Worm (Caenorhabditis elegans): Measurements from ENCODE around the gene F56D6.9.

Gene F56D6.9

ce11 chrIV:3866018-3866417 is 26.1 kb upstream of the F56D6.9 start:
- TF ChIP-seq him-1 (tag; optimal IDR thresholded peaks at IDR 0.05) (no peak), W03F9.2 (tag; optimal IDR thresholded peaks at IDR 0.05) (no peak), dao-5 (tag; optimal IDR thresholded peaks at IDR 0.05) (no peak)

- TF ChIP-seq W03F9.2 (tag; optimal IDR thresholded peaks at IDR 0.05) (no peak), dao-5 (tag; optimal IDR thresholded peaks at IDR 0.05) (no peak), him-1 (tag; optimal IDR thresholded peaks at IDR 0.05) (no peak)
Measured at ce11 chrIV:3867252-3867651, 24.9 kb upstream of the F56D6.9 start, which contains the start of gene F37C4.4. Gene F37C4.4, plus strand, starts transcription at chrIV:3867309.

- no peak for TF ChIP-seq him-1 (tag; optimal IDR thresholded peaks at IDR 0.05)
Measured at ce11 chrIV:3869875-3870274, 22.3 kb upstream of the F56D6.9 start.

ce11 chrIV:3873195-3873594 is 18.9 kb upstream of the F56D6.9 start:
- TF ChIP-seq him-1 (tag; optimal IDR thresholded peaks at IDR 0.05) (no peak), dao-5 (tag; optimal IDR thresholded peaks at IDR 0.05) (no peak), W03F9.2 (tag; optimal IDR thresholded peaks at IDR 0.05) (no peak)

- TF ChIP-seq dao-5 (tag; optimal IDR thresholded peaks at IDR 0.05) = no peak
- TF ChIP-seq him-1 (tag; optimal IDR thresholded peaks at IDR 0.05) = no peak
- no peak for TF ChIP-seq W03F9.2 (tag; optimal IDR thresholded peaks at IDR 0.05)
Measured at ce11 chrIV:3873706-3874105, 18.4 kb upstream of the F56D6.9 start, which contains the start of gene F37C4.5. Gene F37C4.5, minus strand, starts transcription at chrIV:3873806.

ce11 chrIV:3874417-3874816 is 17.7 kb upstream of the F56D6.9 start:
- TF ChIP-seq him-1 (tag; optimal IDR thresholded peaks at IDR 0.05) (no peak), W03F9.2 (tag; optimal IDR thresholded peaks at IDR 0.05) (no peak), dao-5 (tag; optimal IDR thresholded peaks at IDR 0.05) (no peak)

ce11 chrIV:3875260-3875659 is 16.9 kb upstream of the F56D6.9 start:
- no peak for TF ChIP-seq W03F9.2 (tag; optimal IDR thresholded peaks at IDR 0.05)
- no peak for TF ChIP-seq him-1 (tag; optimal IDR thresholded peaks at IDR 0.05)
- no peak for TF ChIP-seq dao-5 (tag; optimal IDR thresholded peaks at IDR 0.05)

- TF ChIP-seq him-1 (tag; optimal IDR thresholded peaks at IDR 0.05) = no peak
- no peak for TF ChIP-seq dao-5 (tag; optimal IDR thresholded peaks at IDR 0.05)
- no peak for TF ChIP-seq W03F9.2 (tag; optimal IDR thresholded peaks at IDR 0.05)
Measured at ce11 chrIV:3876955-3877354, 15.2 kb upstream of the F56D6.9 start.

ce11 chrIV:3878283-3878938 is 13.7 kb upstream of the F56D6.9 start, which contains the start of gene F37C4.6:
Gene F37C4.6, minus strand, starts transcription at chrIV:3878333.
- TF ChIP-seq W03F9.2 (tag; optimal IDR thresholded peaks at IDR 0.05) = no peak
- TF ChIP-seq him-1 (tag; optimal IDR thresholded peaks at IDR 0.05) = no peak

ce11 chrIV:3881119-3881518 is 11.0 kb upstream of the F56D6.9 start, which contains the start of the genes F37C4.8 and oac-23:
Gene F37C4.8, minus strand, starts transcription at chrIV:3881219.
Gene oac-23, plus strand, starts transcription at chrIV:3881441.
- no peak for TF ChIP-seq W03F9.2 (tag; optimal IDR thresholded peaks at IDR 0.05)

ce11 chrIV:3885369-3885768 is 6.8 kb upstream of the F56D6.9 start, which contains the start of gene oac-22:
Gene oac-22, plus strand, starts transcription at chrIV:3885669.
- TF ChIP-seq dao-5 (tag; optimal IDR thresholded peaks at IDR 0.05) (no peak), W03F9.2 (tag; optimal IDR thresholded peaks at IDR 0.05) (no peak), him-1 (tag; optimal IDR thresholded peaks at IDR 0.05) (no peak)

- TF ChIP-seq him-1 (tag; optimal IDR thresholded peaks at IDR 0.05) (no peak), W03F9.2 (tag; optimal IDR thresholded peaks at IDR 0.05) (no peak), dao-5 (tag; optimal IDR thresholded peaks at IDR 0.05) (no peak)
Measured at ce11 chrIV:3888963-3889362, 3.2 kb upstream of the F56D6.9 start, which contains the start of gene oac-21. Gene oac-21, plus strand, starts transcription at chrIV:3889263.

ce11 chrIV:3894004-3894480 is 1.9 kb downstream of the F56D6.9 start, which contains the start of gene F56D6.8:
Gene F56D6.8, minus strand, starts transcription at chrIV:3894430.
- TF ChIP-seq dao-5 (tag; optimal IDR thresholded peaks at IDR 0.05) (no peak), him-1 (tag; optimal IDR thresholded peaks at IDR 0.05) (no peak), W03F9.2 (tag; optimal IDR thresholded peaks at IDR 0.05) (no peak)

- TF ChIP-seq him-1 (tag; optimal IDR thresholded peaks at IDR 0.05) = no peak
- TF ChIP-seq W03F9.2 (tag; optimal IDR thresholded peaks at IDR 0.05) = no peak
- TF ChIP-seq dao-5 (tag; optimal IDR thresholded peaks at IDR 0.05) = no peak
Measured at ce11 chrIV:3894770-3895169, 2.6 kb downstream of the F56D6.9 start, which contains the start of gene dct-8. Gene dct-8, plus strand, starts transcription at chrIV:3895070.
